Worm (Caenorhabditis elegans): ENCODE data around the gene chup-1.
A peak's percentile ranks its signal among the peaks of the same experiment; 100 is the strongest.

Gene chup-1

ce11 chrX:8761497-8761896 lies 30.5 kb upstream of the chup-1 start, which contains the start of gene M02D8.5:
Gene M02D8.5 (minus strand): TSS chrX:8761597.
- no peak for TF ChIP-seq R02D3.7 (tag; optimal IDR thresholded peaks at IDR 0.05)

- TF ChIP-seq sma-9 (GFP tag; optimal IDR thresholded peaks at IDR 0.05) (peak; percentile 39), sma-9 (tag; optimal IDR thresholded peaks at IDR 0.05) (no peak), crh-2 (tag; optimal IDR thresholded peaks at IDR 0.05) (no peak), F13H6.1 (tag; optimal IDR thresholded peaks at IDR 0.05) (peak; percentile 59), mbf-1 (tag; optimal IDR thresholded peaks at IDR 0.05) (no peak), nhr-129 (tag; optimal IDR thresholded peaks at IDR 0.05) (peak; percentile 2)
These were observed 29.0 kb upstream of the chup-1 start for ce11 chrX:8762927-8763326.

- TF ChIP-seq mdl-1 (tag; optimal IDR thresholded peaks at IDR 0.05) (no peak), nhr-129 (tag; optimal IDR thresholded peaks at IDR 0.05) (no peak), F13H6.1 (tag; optimal IDR thresholded peaks at IDR 0.05) (no peak), crh-2 (tag; optimal IDR thresholded peaks at IDR 0.05) (no peak), nhr-237 (tag; optimal IDR thresholded peaks at IDR 0.05) (no peak), zag-1 (tag; optimal IDR thresholded peaks at IDR 0.05) (no peak), egl-27 (tag; optimal IDR thresholded peaks at IDR 0.05) (no peak), fos-1 (tag; optimal IDR thresholded peaks at IDR 0.05) (no peak), elt-3 (tag; optimal IDR thresholded peaks at IDR 0.05) (no peak), skn-1 (tag; optimal IDR thresholded peaks at IDR 0.05) (no peak), Y55F3AM.14 (GFP tag; optimal IDR thresholded peaks at IDR 0.05) (no peak), sma-3 (GFP tag; optimal IDR thresholded peaks at IDR 0.05) (no peak), snpc-4 (tag; optimal IDR thresholded peaks at IDR 0.05) (no peak), nhr-12 (tag; optimal IDR thresholded peaks at IDR 0.05) (no peak), nhr-23 (tag; optimal IDR thresholded peaks at IDR 0.05) (no peak), ceh-82 (tag; optimal IDR thresholded peaks at IDR 0.05) (no peak), lin-39 (tag; optimal IDR thresholded peaks at IDR 0.05) (no peak), nhr-25 (tag; optimal IDR thresholded peaks at IDR 0.05) (no peak), blmp-1 (tag; optimal IDR thresholded peaks at IDR 0.05; ENCODE audit: insufficient read depth) (no peak)
These were observed 28.4 kb upstream of the chup-1 start, which contains the start of gene zig-12 for ce11 chrX:8763607-8764006. Gene zig-12 (plus strand): TSS chrX:8763907.

- TF ChIP-seq sma-9 (GFP tag; optimal IDR thresholded peaks at IDR 0.05) (peak; percentile 13), sma-9 (tag; optimal IDR thresholded peaks at IDR 0.05) (no peak), ceh-82 (tag; optimal IDR thresholded peaks at IDR 0.05) (no peak), lsy-2 (tag; optimal IDR thresholded peaks at IDR 0.05) (peak in 1 of 2 experiments; percentile 13), fos-1 (tag; optimal IDR thresholded peaks at IDR 0.05) (no peak), nhr-129 (tag; optimal IDR thresholded peaks at IDR 0.05) (peak; percentile 28), nhr-77 (tag; optimal IDR thresholded peaks at IDR 0.05) (no peak), mab-5 (tag; optimal IDR thresholded peaks at IDR 0.05) (peak; percentile 42)
These were observed 27.9 kb upstream of the chup-1 start for ce11 chrX:8764044-8764443.

- TF ChIP-seq F13H6.1 (tag; optimal IDR thresholded peaks at IDR 0.05) (no peak), lin-11 (tag; optimal IDR thresholded peaks at IDR 0.05) (no peak), unc-55 (GFP tag; optimal IDR thresholded peaks at IDR 0.05) (no peak), mbf-1 (tag; optimal IDR thresholded peaks at IDR 0.05) (no peak), unc-39 (tag; optimal IDR thresholded peaks at IDR 0.05) (no peak), ztf-4 (tag; optimal IDR thresholded peaks at IDR 0.05) (no peak), nhr-77 (tag; optimal IDR thresholded peaks at IDR 0.05) (no peak), fos-1 (tag; optimal IDR thresholded peaks at IDR 0.05) (no peak), ceh-82 (tag; optimal IDR thresholded peaks at IDR 0.05) (no peak), sma-3 (GFP tag; optimal IDR thresholded peaks at IDR 0.05) (no peak), ztf-11 (tag; optimal IDR thresholded peaks at IDR 0.05) (no peak), mab-5 (tag; optimal IDR thresholded peaks at IDR 0.05) (no peak), zag-1 (tag; optimal IDR thresholded peaks at IDR 0.05) (no peak), ama-1 (optimal IDR thresholded peaks at IDR 0.05) (no peak), aly-2 (tag; optimal IDR thresholded peaks at IDR 0.05) (no peak), lsy-2 (tag; optimal IDR thresholded peaks at IDR 0.05) (no peak)
These were observed 21.6 kb upstream of the chup-1 start for ce11 chrX:8770316-8770715.

- TF ChIP-seq nhr-25 (tag; optimal IDR thresholded peaks at IDR 0.05) (no peak), sma-3 (GFP tag; optimal IDR thresholded peaks at IDR 0.05) (no peak), elt-3 (tag; optimal IDR thresholded peaks at IDR 0.05) (no peak), nhr-77 (tag; optimal IDR thresholded peaks at IDR 0.05) (no peak), mbf-1 (tag; optimal IDR thresholded peaks at IDR 0.05) (no peak), nhr-12 (tag; optimal IDR thresholded peaks at IDR 0.05) (no peak), nhr-6 (tag; optimal IDR thresholded peaks at IDR 0.05) (no peak), F13H6.1 (tag; optimal IDR thresholded peaks at IDR 0.05) (no peak), nhr-11 (tag; optimal IDR thresholded peaks at IDR 0.05) (no peak), crh-2 (tag; optimal IDR thresholded peaks at IDR 0.05) (no peak), unc-39 (tag; optimal IDR thresholded peaks at IDR 0.05) (no peak), lin-13 (GFP tag; optimal IDR thresholded peaks at IDR 0.05) (no peak), snpc-4 (tag; optimal IDR thresholded peaks at IDR 0.05) (no peak)
These were observed 13.4 kb upstream of the chup-1 start, which contains the start of gene ZK721.4 for ce11 chrX:8778558-8778957. Gene ZK721.4 (plus strand): TSS chrX:8778858.

Data from whole organism, L2 larva.